Worm (Caenorhabditis elegans): ENCODE data around the gene tab-1.

DNA sequence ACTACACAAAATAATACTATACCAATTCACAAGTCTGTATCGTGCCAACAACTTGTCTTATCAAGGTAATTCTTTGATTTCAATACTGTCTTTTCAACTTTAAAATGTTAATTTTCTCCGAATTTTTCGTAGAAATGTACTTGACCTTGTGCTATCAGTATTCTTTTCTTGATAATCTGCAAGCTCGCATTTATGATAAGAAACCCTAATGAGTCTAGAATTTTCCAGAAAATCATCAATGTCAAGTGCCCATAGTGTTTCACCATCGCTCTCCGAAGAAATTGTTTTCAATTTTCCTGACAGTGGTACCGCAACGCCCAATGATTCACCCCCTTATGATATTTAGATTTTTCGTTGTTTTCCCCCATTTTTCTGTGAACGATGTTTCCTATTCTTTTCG, 21.9 kb upstream of the tab-1 start:
- TF ChIP-seq ahr-1 (tag; optimal IDR thresholded peaks at IDR 0.05) (no peak), fkh-10 (GFP tag; optimal IDR thresholded peaks at IDR 0.05) (no peak), tbx-2 (tag; optimal IDR thresholded peaks at IDR 0.05) (no peak), dmd-4 (tag; optimal IDR thresholded peaks at IDR 0.05; ENCODE audit: borderline replicate concordance) (no peak), pag-3 (tag; optimal IDR thresholded peaks at IDR 0.05; ENCODE audit: borderline replicate concordance) (no peak), Y22D7AL.16 (tag; optimal IDR thresholded peaks at IDR 0.05) (no peak), ceh-14 (tag; optimal IDR thresholded peaks at IDR 0.05) (no peak), sox-4 (tag; optimal IDR thresholded peaks at IDR 0.05) (no peak), nfya-1 (tag; optimal IDR thresholded peaks at IDR 0.05) (no peak), pqm-1 (tag; optimal IDR thresholded peaks at IDR 0.05) (no peak), mec-3 (tag; optimal IDR thresholded peaks at IDR 0.05; ENCODE audit: borderline replicate concordance) (no peak), sdc-2 (tag; optimal IDR thresholded peaks at IDR 0.05) (no peak), hlh-30 (tag; optimal IDR thresholded peaks at IDR 0.05; ENCODE audit: insufficient read depth) (no peak)

All from whole organism, late embryonic.